Fruit fly (Drosophila melanogaster): ENCODE data around the gene CG13078.

DNA sequence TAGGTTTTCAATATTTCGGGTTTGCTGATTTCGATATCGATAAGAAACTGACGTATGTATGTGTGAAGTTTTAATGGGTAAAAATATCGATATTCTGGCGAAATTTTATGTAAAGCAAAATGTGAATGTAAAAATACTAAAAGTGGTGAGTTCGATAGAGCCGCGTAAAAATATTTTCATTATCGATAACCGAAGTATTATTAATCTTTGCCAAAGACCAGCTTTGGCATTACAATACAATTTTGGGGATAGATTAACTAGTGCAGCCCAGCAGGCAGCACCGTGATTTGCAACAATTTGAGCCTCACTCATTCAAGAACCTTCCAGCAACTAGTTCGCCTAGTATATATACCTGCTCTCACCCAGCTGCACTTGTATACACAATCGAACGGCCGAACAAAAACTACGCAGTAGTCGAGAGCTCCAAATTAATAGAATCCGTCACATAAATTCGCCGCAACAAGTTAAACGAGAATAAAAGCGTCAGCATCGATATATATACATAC is 21.4 kb upstream of the CG13078 start:
- no peak for TF ChIP-seq h (GFP tag; optimal IDR thresholded peaks at IDR 0.05)
- TF ChIP-seq br (GFP tag; optimal IDR thresholded peaks at IDR 0.05): no peak
- TF ChIP-seq OdsH (GFP tag; optimal IDR thresholded peaks at IDR 0.05): no peak
- no peak for TF ChIP-seq sv (GFP tag; optimal IDR thresholded peaks at IDR 0.05)
- no peak for TF ChIP-seq Abd-B (GFP tag; optimal IDR thresholded peaks at IDR 0.05)
- TF ChIP-seq pan (optimal IDR thresholded peaks at IDR 0.05): no peak
- TF ChIP-seq sage (GFP tag; optimal IDR thresholded peaks at IDR 0.05): no peak
- no peak for TF ChIP-seq foxo (GFP tag; optimal IDR thresholded peaks at IDR 0.05)
- TF ChIP-seq dmrt93B (GFP tag; optimal IDR thresholded peaks at IDR 0.05): no peak
